Fruit fly (Drosophila melanogaster) whole organism, prepupa: ENCODE results near the gene CG5639.

ENCODE experiments used
- CG10669 ChIP-seq: fragments of 200-800 bp; sonication (Bioruptor generic); optimal IDR thresholded peaks from 3 replicates; lab custom pipeline; 2018; ENCODE audit warnings: missing biosample characterization, mild to moderate bottlenecking, missing genetic modification characterization, moderate library complexity
- CG16779 ChIP-seq: fragments of 200-800 bp; sonication (Bioruptor generic); optimal IDR thresholded peaks from 3 replicates; lab custom pipeline; 2017; ENCODE audit warnings: missing biosample characterization, mild to moderate bottlenecking, missing genetic modification characterization
- CG31627 ChIP-seq: fragments of 200-800 bp; sonication (Bioruptor generic); optimal IDR thresholded peaks from 3 replicates; lab custom pipeline; 2016; ENCODE audit warnings: missing biosample characterization, missing genetic modification characterization
- CG4318 ChIP-seq: fragments of 200-800 bp; sonication (Bioruptor generic); optimal IDR thresholded peaks from 3 replicates; lab custom pipeline; 2017; ENCODE audit warnings: missing biosample characterization, mild to moderate bottlenecking, missing genetic modification characterization
- CG6808 ChIP-seq: fragments of 200-800 bp; sonication (Bioruptor generic); optimal IDR thresholded peaks from 3 replicates; lab custom pipeline; 2017; ENCODE audit warnings: missing biosample characterization, missing genetic modification characterization, mild to moderate bottlenecking, moderate library complexity, missing genetic modification reagents
- CG8119 ChIP-seq: fragments of 200-800 bp; sonication (Bioruptor generic); IDR thresholded peaks from 3 replicates; pipeline ENCODE4 v1.3.6; 2022; ENCODE audit warnings: missing biosample characterization, missing genetic modification characterization
- Gug ChIP-seq: fragments of 200-800 bp; sonication (Bioruptor generic); IDR thresholded peaks from 2 replicates; pipeline ENCODE4 v1.3.6; 2022; ENCODE audit warnings: missing biosample characterization, missing genetic modification characterization
- Hr39 ChIP-seq: fragments of 200-800 bp; sonication (Bioruptor generic); optimal IDR thresholded peaks from 2 replicates; lab custom pipeline; 2016; ENCODE audit warnings: missing biosample characterization, missing genetic modification characterization
- net ChIP-seq: fragments of 200-800 bp; sonication (Bioruptor generic); optimal IDR thresholded peaks from 3 replicates; lab custom pipeline; 2016; ENCODE audit warnings: missing biosample characterization, missing genetic modification characterization

- TF ChIP-seq CG16779, result no peak
- no peak for TF ChIP-seq CG4318 (GFP tag; lab: Kevin White, UChicago)
- no peak for TF ChIP-seq Hr39 (GFP tag; lab: Kevin White, UChicago)
- TF ChIP-seq CG8119 (GFP tag; lab: Robert Waterston, UW), result no peak
- TF ChIP-seq Gug (GFP tag; lab: Robert Waterston, UW), result no peak
- TF ChIP-seq CG31627 (GFP tag; lab: Kevin White, UChicago), result no peak
- TF ChIP-seq CG6808, result no peak
- no peak for TF ChIP-seq CG10669 (GFP tag; lab: Kevin White, UChicago)
- TF ChIP-seq net (GFP tag; lab: Kevin White, UChicago), result no peak
Measured at dm6 chr3R:27547378-27547949, 48.5 kb downstream of the CG5639 start.
